Fruit fly (Drosophila melanogaster) whole organism, wandering third instar larva: ENCODE results near the gene fz.

Source experiments
- Abd-B ChIP-seq: fragments of >200 bp; optimal IDR thresholded peaks from 2 replicates; lab custom pipeline; 2017; ENCODE audit warnings: missing biosample characterization, missing genetic modification characterization
- CG32264 ChIP-seq: fragments of 200-800 bp; sonication (Bioruptor generic); optimal IDR thresholded peaks from 2 replicates; lab custom pipeline; 2016; ENCODE audit warnings: missing biosample characterization, missing genetic modification characterization
- CG9705 ChIP-seq: fragments of 200-800 bp; sonication (Bioruptor generic); optimal IDR thresholded peaks from 2 replicates; lab custom pipeline; 2018; ENCODE audit warnings: missing biosample characterization, mild to moderate bottlenecking, missing genetic modification characterization
- CrebA ChIP-seq: fragments of 200-800 bp; sonication (Bioruptor generic); optimal IDR thresholded peaks from 2 replicates; lab custom pipeline; 2016; ENCODE audit warnings: missing biosample characterization, mild to moderate bottlenecking, missing genetic modification characterization, borderline replicate concordance
- Dfd ChIP-seq: fragments of >200 bp; optimal IDR thresholded peaks from 2 replicates; lab custom pipeline; 2017; ENCODE audit warnings: missing biosample characterization, missing genetic modification characterization
- Dif ChIP-seq: fragments of 200-275, 200-300 bp; sonication (Bioruptor generic); optimal IDR thresholded peaks from 2 replicates; lab custom pipeline; 2018; ENCODE audit warnings: missing biosample characterization, missing genetic modification characterization; ENCODE audit not compliant: partially characterized antibody
- GATAd ChIP-seq: sonication (Bioruptor generic); optimal IDR thresholded peaks from 2 replicates; lab custom pipeline; 2016; ENCODE audit warnings: missing biosample characterization, missing genetic modification characterization
- HLH106 ChIP-seq: fragments of 200-800 bp; optimal IDR thresholded peaks from 3 replicates; lab custom pipeline; 2019; ENCODE audit warnings: missing biosample characterization, mild to moderate bottlenecking, missing genetic modification characterization, moderate library complexity
- Hnf4 ChIP-seq: fragments of 200-800 bp; sonication (Bioruptor generic); optimal IDR thresholded peaks from 2 replicates; lab custom pipeline; 2016; ENCODE audit warnings: missing biosample characterization, mild to moderate bottlenecking, missing genetic modification characterization
- Hr78 ChIP-seq: fragments of >200 bp; optimal IDR thresholded peaks from 2 replicates; lab custom pipeline; 2017; ENCODE audit warnings: missing biosample characterization, missing genetic modification characterization
- Hr83 ChIP-seq: fragments of 200-300 bp; sonication (Bioruptor generic); optimal IDR thresholded peaks from 2 replicates; lab custom pipeline; 2016; ENCODE audit warnings: missing biosample characterization, mild to moderate bottlenecking, missing genetic modification characterization, moderate library complexity; ENCODE audit not compliant: poor library complexity, severe bottlenecking
- Jra ChIP-seq: sonication (Bioruptor generic); optimal IDR thresholded peaks from 2 replicates; lab custom pipeline; 2016; ENCODE audit warnings: missing biosample characterization, missing genetic modification characterization
- Mio ChIP-seq: sonication (Bioruptor generic); optimal IDR thresholded peaks from 2 replicates; lab custom pipeline; 2016; ENCODE audit warnings: missing biosample characterization, missing genetic modification characterization
- Myc ChIP-seq: fragments of >200 bp; optimal IDR thresholded peaks from 2 replicates; lab custom pipeline; 2017
- N ChIP-seq: fragments of >200 bp; optimal IDR thresholded peaks from 2 replicates; lab custom pipeline; 2018; ENCODE audit warnings: missing biosample characterization, missing external identifiers, missing genetic modification characterization
- OdsH ChIP-seq: fragments of 200-800 bp; sonication (Bioruptor generic); optimal IDR thresholded peaks from 2 replicates; lab custom pipeline; 2016; ENCODE audit warnings: missing biosample characterization, mild to moderate bottlenecking, missing genetic modification characterization
- Rel ChIP-seq, 2 experiments: fragments of 200-800 bp; sonication (Bioruptor generic) in 1 of 2; optimal IDR thresholded peaks; 2 replicates in 1 of 2; 3 replicates in 1 of 2; lab custom pipeline; 2016 to 2019; ENCODE audit warnings: mild to moderate bottlenecking in 2 of 2, missing biosample characterization in 2 of 2, missing genetic modification characterization in 2 of 2, moderate library complexity in 1 of 2
- Sp1 ChIP-seq: fragments of 200-800 bp; sonication (Bioruptor generic); optimal IDR thresholded peaks from 3 replicates; lab custom pipeline; 2019; ENCODE audit warnings: missing biosample characterization, mild to moderate bottlenecking, missing genetic modification characterization, moderate library complexity
- Vsx2 ChIP-seq: fragments of 200-300, 225-300 bp; sonication (Bioruptor generic); optimal IDR thresholded peaks from 2 replicates; lab custom pipeline; 2018; ENCODE audit warnings: missing biosample characterization, missing genetic modification characterization; ENCODE audit not compliant: partially characterized antibody
- br ChIP-seq: fragments of 200-800 bp; sonication (Bioruptor generic); optimal IDR thresholded peaks from 2 replicates; lab custom pipeline; 2016; ENCODE audit warnings: missing biosample characterization, missing genetic modification characterization
- brk ChIP-seq: fragments of 200-800 bp; sonication (Bioruptor generic); optimal IDR thresholded peaks from 2 replicates; lab custom pipeline; 2016; ENCODE audit warnings: missing biosample characterization, mild to moderate bottlenecking, missing genetic modification characterization
- dl ChIP-seq, 2 experiments: fragments of 175-275, 200-275 bp in 1 of 2; fragments of 200-275 bp in 1 of 2; sonication (Bioruptor generic); optimal IDR thresholded peaks; lab custom pipeline; 2018; ENCODE audit warnings: mild to moderate bottlenecking in 2 of 2, missing biosample characterization in 2 of 2, missing genetic modification characterization in 2 of 2, moderate library complexity in 2 of 2; ENCODE audit not compliant: partially characterized antibody in 2 of 2, insufficient read depth in 1 of 2
- dmrt93B ChIP-seq: fragments of 200-800 bp; sonication (Bioruptor generic); optimal IDR thresholded peaks from 2 replicates; lab custom pipeline; 2018; ENCODE audit warnings: missing biosample characterization, mild to moderate bottlenecking, missing genetic modification characterization
- dsf ChIP-seq: sonication (Bioruptor generic); optimal IDR thresholded peaks from 2 replicates; lab custom pipeline; 2016; ENCODE audit warnings: missing biosample characterization, missing genetic modification characterization, borderline replicate concordance
- ey ChIP-seq: fragments of 200-800 bp; sonication (Bioruptor generic); optimal IDR thresholded peaks from 2 replicates; lab custom pipeline; 2016; ENCODE audit warnings: missing biosample characterization, missing genetic modification characterization
- foxo ChIP-seq, 2 experiments: fragments of 200-800 bp; sonication (Bioruptor generic); optimal IDR thresholded peaks; 2 replicates in 1 of 2; 3 replicates in 1 of 2; lab custom pipeline; 2016 to 2017; ENCODE audit warnings: missing biosample characterization in 2 of 2, missing genetic modification characterization in 2 of 2
- fru ChIP-seq: fragments of 200-800 bp; sonication (Bioruptor generic); optimal IDR thresholded peaks from 3 replicates; lab custom pipeline; 2016; ENCODE audit warnings: missing biosample characterization, mild to moderate bottlenecking, missing genetic modification characterization
- h ChIP-seq: fragments of 200-800 bp; sonication (Bioruptor generic); optimal IDR thresholded peaks from 3 replicates; lab custom pipeline; 2016; ENCODE audit warnings: missing biosample characterization, mild to moderate bottlenecking, missing genetic modification characterization
- jim ChIP-seq: fragments of 175-275, 200-325 bp; sonication (Bioruptor generic); optimal IDR thresholded peaks from 2 replicates; lab custom pipeline; 2016; ENCODE audit warnings: missing biosample characterization, mild to moderate bottlenecking, missing genetic modification characterization
- lola ChIP-seq: fragments of >200 bp; optimal IDR thresholded peaks from 2 replicates; lab custom pipeline; 2017; ENCODE audit warnings: missing biosample characterization, missing genetic modification characterization
- pan ChIP-seq: fragments of >200 bp; optimal IDR thresholded peaks from 2 replicates; lab custom pipeline; 2017
- psq ChIP-seq: fragments of 200-800 bp; sonication (Bioruptor generic); optimal IDR thresholded peaks from 3 replicates; lab custom pipeline; 2017; ENCODE audit warnings: missing biosample characterization, mild to moderate bottlenecking, missing genetic modification characterization, moderate library complexity
- rgr ChIP-seq: fragments of 200-800 bp; sonication (Bioruptor generic); optimal IDR thresholded peaks from 3 replicates; lab custom pipeline; 2016; ENCODE audit warnings: missing biosample characterization, mild to moderate bottlenecking, missing genetic modification characterization
- sage ChIP-seq: fragments of 200-800 bp; sonication (Bioruptor generic); optimal IDR thresholded peaks from 2 replicates; lab custom pipeline; 2016; ENCODE audit warnings: missing biosample characterization, mild to moderate bottlenecking, missing genetic modification characterization
- sv ChIP-seq: fragments of 200-800 bp; sonication (Bioruptor generic); optimal IDR thresholded peaks from 3 replicates; lab custom pipeline; 2016; ENCODE audit warnings: missing biosample characterization, missing genetic modification characterization
- tai ChIP-seq: sonication (Bioruptor generic); optimal IDR thresholded peaks from 2 replicates; lab custom pipeline; 2016; ENCODE audit warnings: missing biosample characterization, missing genetic modification characterization
- usp ChIP-seq: fragments of >200 bp; optimal IDR thresholded peaks from 2 replicates; lab custom pipeline; 2017; ENCODE audit warnings: missing biosample characterization, missing genetic modification characterization
- woc ChIP-seq: sonication (Bioruptor generic); optimal IDR thresholded peaks from 2 replicates; lab custom pipeline; 2016; ENCODE audit warnings: missing biosample characterization, mild to moderate bottlenecking, missing genetic modification characterization

The fz gene

DNA sequence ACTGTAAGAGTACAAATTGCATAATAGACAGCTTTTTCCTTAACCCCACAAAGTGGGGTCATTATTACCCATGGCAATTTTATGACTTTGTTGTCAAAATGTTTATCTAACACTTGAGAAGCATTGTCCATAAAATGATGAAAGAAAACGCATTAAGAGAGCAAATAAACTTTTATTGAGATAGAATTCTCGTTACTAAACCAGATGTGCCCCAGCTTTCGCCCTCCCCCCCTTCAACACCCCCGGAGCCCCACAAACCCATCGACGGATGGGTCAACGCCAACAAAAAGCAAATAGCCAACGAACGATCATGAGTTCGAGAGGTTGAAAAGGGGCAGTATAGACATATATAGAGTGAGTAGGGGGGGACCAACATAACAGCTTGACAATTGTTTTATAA lies 88.5 kb downstream of the fz start:
- no peak for TF ChIP-seq Dfd
- TF ChIP-seq Jra (GFP tag; lab: Kevin White, UChicago) = no peak
- no peak for TF ChIP-seq tai (GFP tag; lab: Kevin White, UChicago)
- no peak for TF ChIP-seq Myc (lab: Kevin White, UChicago)
- no peak for TF ChIP-seq h (GFP tag; lab: Kevin White, UChicago)
- no peak for TF ChIP-seq Dif (GFP tag; lab: Kevin White, UChicago)
- TF ChIP-seq rgr (GFP tag; lab: Kevin White, UChicago) = no peak
- TF ChIP-seq dsf (GFP tag; lab: Kevin White, UChicago) = no peak
- TF ChIP-seq Hr83 (GFP tag; lab: Kevin White, UChicago) = no peak
- no peak for TF ChIP-seq Sp1
- TF ChIP-seq CrebA (GFP tag; lab: Kevin White, UChicago) = no peak
- TF ChIP-seq CG9705 (GFP tag; lab: Kevin White, UChicago) = no peak
- no peak for TF ChIP-seq dl (GFP tag; optimal IDR thresholded peaks at IDR 0.05; lab: Kevin White, UChicago; ENCODE audit: insufficient read depth in 1 of 2, partially characterized antibody in 2 of 2)
- TF ChIP-seq pan = no peak
- no peak for TF ChIP-seq OdsH (GFP tag; lab: Kevin White, UChicago)
- TF ChIP-seq lola (GFP tag; lab: Kevin White, UChicago) = no peak
- no peak for TF ChIP-seq Hr78

DNA sequence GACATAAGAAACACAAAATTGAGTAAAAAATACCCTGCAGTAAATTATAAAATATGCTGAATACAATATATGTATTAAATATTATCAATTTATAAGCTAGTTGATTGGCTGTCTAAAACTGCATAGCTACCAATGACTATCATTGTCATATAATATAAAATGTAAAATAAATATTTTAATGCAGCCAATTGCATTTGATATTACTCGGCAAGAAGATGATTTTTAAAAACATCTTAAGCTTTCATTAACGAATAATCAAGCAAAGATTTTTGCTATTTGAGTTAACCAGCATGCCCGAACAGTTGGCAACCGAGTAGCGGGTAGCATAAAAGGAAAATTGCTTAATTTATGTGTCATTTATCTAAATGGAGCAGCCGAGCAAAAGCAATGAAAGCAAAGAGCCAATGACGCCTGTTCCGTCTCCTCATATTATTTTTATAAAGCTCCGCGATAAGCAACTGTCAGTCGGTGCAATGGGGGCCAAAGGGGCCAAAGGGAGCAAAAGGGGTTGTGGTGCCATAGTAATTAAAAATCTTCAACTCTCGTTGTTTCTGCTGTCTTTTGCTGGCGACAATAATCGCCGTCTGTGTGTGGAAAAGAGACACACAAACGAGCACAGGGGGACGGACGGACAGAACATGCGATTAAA lies 89.1 kb downstream of the fz start:
- no peak for TF ChIP-seq N (GFP tag; lab: Kevin White, UChicago)
- no peak for TF ChIP-seq ey (GFP tag; lab: Kevin White, UChicago)
- TF ChIP-seq psq = peak; percentile 21
- peak; percentile 3 for TF ChIP-seq Sp1
- TF ChIP-seq fru (GFP tag; lab: Kevin White, UChicago) = peak; percentile 31
- no peak for TF ChIP-seq Hr83 (GFP tag; lab: Kevin White, UChicago)
- no peak for TF ChIP-seq CG9705 (GFP tag; lab: Kevin White, UChicago)
- peak in 1 of 2 experiments; percentile 22 for TF ChIP-seq foxo (GFP tag; optimal IDR thresholded peaks at IDR 0.05; lab: Kevin White, UChicago)
- peak; percentile 39 for TF ChIP-seq HLH106 (tag; lab: Kevin White, UChicago)

DNA sequence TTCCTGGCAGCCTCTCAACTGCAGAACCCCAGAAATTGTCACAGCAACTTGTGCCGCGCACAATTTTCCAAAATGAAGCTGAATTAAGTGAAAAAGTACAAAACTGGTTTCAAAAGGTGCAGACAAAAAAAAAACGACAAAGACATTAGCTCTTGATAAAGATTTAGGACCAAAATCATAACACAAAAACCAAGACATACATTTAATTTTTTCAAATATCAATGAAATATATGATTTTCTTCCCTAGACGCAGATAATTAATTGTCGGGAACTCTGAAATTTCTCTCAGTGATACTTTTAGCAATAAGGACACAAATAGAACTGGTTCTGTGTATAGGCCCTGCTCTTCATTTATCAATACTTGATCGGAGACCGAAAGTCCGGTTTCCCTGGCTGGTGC lies 90.6 kb downstream of the fz start:
- peak; percentile 85 for TF ChIP-seq Rel (GFP tag; optimal IDR thresholded peaks at IDR 0.05; lab: Kevin White, UChicago)
- TF ChIP-seq Rel (tag; optimal IDR thresholded peaks at IDR 0.05; lab: Kevin White, UChicago) = peak; percentile 12
- TF ChIP-seq sv (GFP tag; lab: Kevin White, UChicago) = peak; percentile 35
- TF ChIP-seq tai (GFP tag; lab: Kevin White, UChicago) = peak; percentile 82
- peak; percentile 38 for TF ChIP-seq Mio (GFP tag; lab: Kevin White, UChicago)
- peak; percentile 85 for TF ChIP-seq HLH106 (tag; lab: Kevin White, UChicago)
- TF ChIP-seq fru (GFP tag; lab: Kevin White, UChicago) = peak; percentile 94
- peak; percentile 95 for TF ChIP-seq OdsH (GFP tag; lab: Kevin White, UChicago)
- peak; percentile 87 for TF ChIP-seq psq
- TF ChIP-seq dsf (GFP tag; lab: Kevin White, UChicago) = peak; percentile 64
- no peak for TF ChIP-seq jim (GFP tag; lab: Kevin White, UChicago)
- TF ChIP-seq CrebA (GFP tag; lab: Kevin White, UChicago) = peak; percentile 65
- TF ChIP-seq Abd-B = no peak
- TF ChIP-seq lola (GFP tag; lab: Kevin White, UChicago) = no peak
- no peak for TF ChIP-seq Vsx2 (GFP tag; lab: Kevin White, UChicago)
- no peak for TF ChIP-seq Dif (GFP tag; lab: Kevin White, UChicago)
- TF ChIP-seq GATAd (GFP tag; lab: Kevin White, UChicago) = peak; percentile 8
- TF ChIP-seq Dfd = no peak
- TF ChIP-seq dmrt93B (GFP tag; lab: Kevin White, UChicago) = peak; percentile 72
- TF ChIP-seq sage (GFP tag; lab: Kevin White, UChicago) = peak; percentile 86
- peak; percentile 87 for TF ChIP-seq Hnf4
- peak; percentile 62 to 92 for TF ChIP-seq foxo (GFP tag; optimal IDR thresholded peaks at IDR 0.05; lab: Kevin White, UChicago)
- TF ChIP-seq CG9705 (GFP tag; lab: Kevin White, UChicago) = peak; percentile 41
- peak; percentile 89 for TF ChIP-seq woc
- peak; percentile 96 for TF ChIP-seq h (GFP tag; lab: Kevin White, UChicago)
- TF ChIP-seq CG32264 (GFP tag; lab: Kevin White, UChicago) = peak; percentile 86
- TF ChIP-seq Sp1 = peak; percentile 92
- peak; percentile 94 for TF ChIP-seq ey (GFP tag; lab: Kevin White, UChicago)
- no peak for TF ChIP-seq Hr83 (GFP tag; lab: Kevin White, UChicago)
- peak; percentile 94 for TF ChIP-seq br
- TF ChIP-seq Jra (GFP tag; lab: Kevin White, UChicago) = peak; percentile 65
- peak; percentile 92 for TF ChIP-seq brk (GFP tag; lab: Kevin White, UChicago)
- TF ChIP-seq rgr (GFP tag; lab: Kevin White, UChicago) = peak; percentile 94
- no peak for TF ChIP-seq usp
